Fruit fly (Drosophila melanogaster): Measurements from ENCODE around the gene Or83c.

The Or83c gene

dm6 chr3R:6112252-6112995 lies 34.3 kb upstream of the Or83c start, which contains the start of gene Obp83g (continued):
- TF ChIP-seq ERR (GFP tag; optimal IDR thresholded peaks at IDR 0.05) (no peak), dysf (GFP tag; IDR thresholded peaks at IDR 0.05) (peak; percentile 73), Kr (GFP tag; optimal IDR thresholded peaks at IDR 0.05) (no peak), kay (GFP tag; optimal IDR thresholded peaks at IDR 0.05) (no peak), CG14710 (tag; optimal IDR thresholded peaks at IDR 0.05) (no peak), grn (GFP tag; optimal IDR thresholded peaks at IDR 0.05) (no peak), CG8281 (tag; optimal IDR thresholded peaks at IDR 0.05) (no peak), sr (GFP tag; IDR thresholded peaks at IDR 0.05) (peak; percentile 24; the same call in 1 of the 3 replicates), Dip2 (GFP tag; IDR thresholded peaks at IDR 0.05) (no peak), Sox102F (GFP tag; optimal IDR thresholded peaks at IDR 0.05) (peak; percentile 47), CG18011 (GFP tag; optimal IDR thresholded peaks at IDR 0.05) (no peak), dan (GFP tag; IDR thresholded peaks at IDR 0.05) (no peak), zen2 (GFP tag; IDR thresholded peaks at IDR 0.05; ENCODE audit: partially characterized antibody) (0 out of 3 replicates have a peak, but pooled peaks have one; percentile 30), Adf1 (GFP tag; IDR thresholded peaks at IDR 0.05) (peak; percentile 67), slp2 (GFP tag; optimal IDR thresholded peaks at IDR 0.05) (no peak), tna (GFP tag; IDR thresholded peaks at IDR 0.05; ENCODE audit: partially characterized antibody) (no peak), CG14667 (GFP tag; IDR thresholded peaks at IDR 0.05) (peak; percentile 34; the same call in 1 of the 2 replicates), Rfx (GFP tag; IDR thresholded peaks at IDR 0.05) (peak; percentile 66), hb (GFP tag; IDR thresholded peaks at IDR 0.05; ENCODE audit: partially characterized antibody) (no peak), sob (GFP tag; IDR thresholded peaks at IDR 0.05) (no peak), CG1602 (GFP tag; optimal IDR thresholded peaks at IDR 0.05) (no peak), dmrt11E (tag; optimal IDR thresholded peaks at IDR 0.05) (no peak), CG3163 (GFP tag; optimal IDR thresholded peaks at IDR 0.05) (peak; percentile 3), salm (tag; optimal IDR thresholded peaks at IDR 0.05) (no peak), hkb (optimal IDR thresholded peaks at IDR 0.05) (no peak), hkb (GFP tag; IDR thresholded peaks at IDR 0.05) (no peak), CG11085 (GFP tag; IDR thresholded peaks at IDR 0.05) (no peak), Deaf1 (tag; optimal IDR thresholded peaks at IDR 0.05) (peak; percentile 79), cas (GFP tag; IDR thresholded peaks at IDR 0.05) (no peak), caup (GFP tag; optimal IDR thresholded peaks at IDR 0.05; ENCODE audit: severe bottlenecking) (no peak), CG15514 (GFP tag; optimal IDR thresholded peaks at IDR 0.05) (peak; percentile 9), Camta (GFP tag; optimal IDR thresholded peaks at IDR 0.05) (no peak), C15 (GFP tag; IDR thresholded peaks at IDR 0.05) (no peak), row (GFP tag; IDR thresholded peaks at IDR 0.05) (peak; percentile 83), aop (GFP tag; IDR thresholded peaks at IDR 0.05) (no peak), CG15269 (tag; optimal IDR thresholded peaks at IDR 0.05) (peak; percentile 49), btn (GFP tag; optimal IDR thresholded peaks at IDR 0.05) (no peak), CG17385 (GFP tag; optimal IDR thresholded peaks at IDR 0.05) (peak; percentile 36), CG13424 (tag; optimal IDR thresholded peaks at IDR 0.05) (peak; percentile 60), CG32767 (GFP tag; IDR thresholded peaks at IDR 0.05) (peak; percentile 55; the same call in 1 of the 2 replicates), Hmx (GFP tag; optimal IDR thresholded peaks at IDR 0.05) (no peak), CG11456 (GFP tag; IDR thresholded peaks at IDR 0.05) (0 out of 3 replicates have a peak, but pooled peaks have one; percentile 16), Hand (GFP tag; optimal IDR thresholded peaks at IDR 0.05) (no peak), nau (GFP tag; optimal IDR thresholded peaks at IDR 0.05) (no peak), Asciz (GFP tag; optimal IDR thresholded peaks at IDR 0.05) (peak; percentile 18), Oaz (GFP tag; IDR thresholded peaks at IDR 0.05) (0 out of 2 replicates have a peak, but pooled peaks have one; percentile 7), CHES-1-like (GFP tag; optimal IDR thresholded peaks at IDR 0.05) (peak; percentile 20), CG5245 (GFP tag; optimal IDR thresholded peaks at IDR 0.05) (no peak), unpg (GFP tag; optimal IDR thresholded peaks at IDR 0.05) (peak; percentile 35), trh (GFP tag; optimal IDR thresholded peaks at IDR 0.05) (no peak)
